Worm (Caenorhabditis elegans): ENCODE measurements around the gene K08F8.15.

DNA sequence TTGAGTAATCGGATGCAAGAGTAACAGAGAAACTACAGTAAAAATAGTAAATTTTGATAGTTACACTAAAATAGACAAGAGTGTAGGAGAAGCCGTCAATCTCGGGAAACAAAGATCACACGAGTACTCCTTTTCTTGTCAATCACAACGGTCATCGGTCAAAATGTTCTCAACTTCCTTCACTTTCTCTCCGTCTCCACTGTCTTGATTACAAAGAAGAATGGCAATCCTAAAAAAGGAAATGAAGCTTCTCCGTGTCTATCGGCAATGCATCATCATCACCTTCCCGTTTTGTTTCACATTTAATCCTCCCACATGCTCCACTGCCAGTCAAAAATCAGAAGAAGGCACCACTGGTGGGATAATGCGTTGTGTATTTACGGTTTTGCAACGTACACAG, 33.1 kb downstream of the K08F8.15 start:
- TF ChIP-seq him-1 (tag; optimal IDR thresholded peaks at IDR 0.05), result no peak
- TF ChIP-seq dao-5 (tag; optimal IDR thresholded peaks at IDR 0.05), result no peak
- no peak for TF ChIP-seq W03F9.2 (tag; optimal IDR thresholded peaks at IDR 0.05)
